Fruit fly (Drosophila melanogaster): ENCODE results near the gene CG32022.
A peak's percentile ranks its signal among the peaks of the same experiment; 100 is the strongest.

Gene CG32022

dm6 chr3L:8763037-8763454 lies 42.0 kb upstream of the CG32022 start (continued):
- TF ChIP-seq D (optimal IDR thresholded peaks at IDR 0.05) (no peak), D (GFP tag; optimal IDR thresholded peaks at IDR 0.05) (peak; percentile 7), CG11398 (GFP tag; optimal IDR thresholded peaks at IDR 0.05) (peak; percentile 17), Dfd (GFP tag; optimal IDR thresholded peaks at IDR 0.05) (no peak), CG9609 (GFP tag; optimal IDR thresholded peaks at IDR 0.05) (peak; percentile 16), CG12744 (GFP tag; optimal IDR thresholded peaks at IDR 0.05) (no peak), luna (GFP tag; optimal IDR thresholded peaks at IDR 0.05) (no peak), Ssrp (tag; optimal IDR thresholded peaks at IDR 0.05) (peak; percentile 46), CG43689 (GFP tag; IDR thresholded peaks at IDR 0.05) (no peak), zfh2 (GFP tag; optimal IDR thresholded peaks at IDR 0.05) (peak; percentile 28), nerfin-1 (tag; optimal IDR thresholded peaks at IDR 0.05) (no peak), Gug (GFP tag; IDR thresholded peaks at IDR 0.05) (peak; percentile 19; the same call in 1 of the 4 replicates), crc (GFP tag; optimal IDR thresholded peaks at IDR 0.05) (no peak), Usf (GFP tag; optimal IDR thresholded peaks at IDR 0.05) (no peak), CG11456 (GFP tag; IDR thresholded peaks at IDR 0.05) (0 out of 3 replicates have a peak, but pooled peaks have one; percentile 65), Ravus (GFP tag; IDR thresholded peaks at IDR 0.05) (no peak), CG13296 (GFP tag; optimal IDR thresholded peaks at IDR 0.05) (no peak), Med (GFP tag) (peak; percentile 54), grn (GFP tag; optimal IDR thresholded peaks at IDR 0.05) (peak; percentile 11), fd96Cb (tag; optimal IDR thresholded peaks at IDR 0.05) (peak; percentile 0), tgo (GFP tag; IDR thresholded peaks at IDR 0.05) (peak; percentile 36; the same call in 1 of the 3 replicates), chn (GFP tag; optimal IDR thresholded peaks at IDR 0.05) (peak; percentile 4), tup (GFP tag; optimal IDR thresholded peaks at IDR 0.05) (no peak), CG16815 (GFP tag; optimal IDR thresholded peaks at IDR 0.05) (no peak), NK7.1 (GFP tag; optimal IDR thresholded peaks at IDR 0.05) (no peak), sqz (GFP tag; optimal IDR thresholded peaks at IDR 0.05) (no peak), vnd (GFP tag; IDR thresholded peaks at IDR 0.05; ENCODE audit: partially characterized antibody) (peak; percentile 64; the same call in 2 of the 3 replicates), sna (GFP tag; IDR thresholded peaks at IDR 0.05; ENCODE audit: partially characterized antibody) (no peak), CG1603 (tag; optimal IDR thresholded peaks at IDR 0.05) (peak; percentile 21), CG9817 (tag; optimal IDR thresholded peaks at IDR 0.05) (peak; percentile 45), Pdp1 (GFP tag; optimal IDR thresholded peaks at IDR 0.05) (peak in 1 of 2 experiments; percentile 84), shn (GFP tag; optimal IDR thresholded peaks at IDR 0.05) (peak; percentile 3), Mad (GFP tag; optimal IDR thresholded peaks at IDR 0.05) (no peak), CG16779 (GFP tag; IDR thresholded peaks at IDR 0.05) (no peak), CG16813 (GFP tag; IDR thresholded peaks at IDR 0.05; ENCODE audit: partially characterized antibody) (peak; percentile 40; the same call in 1 of the 3 replicates), sens (GFP tag) (peak; percentile 85), CG10462 (GFP tag; optimal IDR thresholded peaks at IDR 0.05) (peak; percentile 14), sisA (GFP tag; IDR thresholded peaks at IDR 0.05) (peak; percentile 45; the same call in 1 of the 2 replicates), Lpt (GFP tag; optimal IDR thresholded peaks at IDR 0.05) (no peak), CG1529 (GFP tag; optimal IDR thresholded peaks at IDR 0.05) (no peak), trh (GFP tag; optimal IDR thresholded peaks at IDR 0.05) (no peak), Nf-YB (GFP tag; optimal IDR thresholded peaks at IDR 0.05) (no peak), bcd (GFP tag; optimal IDR thresholded peaks at IDR 0.05) (peak; percentile 49), p53 (GFP tag; optimal IDR thresholded peaks at IDR 0.05) (no peak), Gsc (GFP tag; IDR thresholded peaks at IDR 0.05) (no peak), CG14667 (GFP tag; IDR thresholded peaks at IDR 0.05) (0 out of 2 replicates have a peak, but pooled peaks have one; percentile 19), Hey (tag; optimal IDR thresholded peaks at IDR 0.05) (peak; percentile 61), tna (GFP tag; IDR thresholded peaks at IDR 0.05; ENCODE audit: partially characterized antibody) (peak; percentile 91), Chrac-16 (GFP tag; optimal IDR thresholded peaks at IDR 0.05) (peak; percentile 14), GATAe (GFP tag; conservative IDR thresholded peaks at IDR 0.05) (no peak), PHDP (tag; optimal IDR thresholded peaks at IDR 0.05) (peak; percentile 43)
